Fruit fly (Drosophila melanogaster): ENCODE data around the gene ETHR.
A peak's percentile ranks its signal among the peaks of the same experiment; 100 is the strongest.

The ETHR gene

dm6 chr3R:21215290-21215689, 31.5 kb upstream of the ETHR start:
- TF ChIP-seq CG17801 (GFP tag; optimal IDR thresholded peaks at IDR 0.05; ENCODE audit: partially characterized antibody): no peak

DNA sequence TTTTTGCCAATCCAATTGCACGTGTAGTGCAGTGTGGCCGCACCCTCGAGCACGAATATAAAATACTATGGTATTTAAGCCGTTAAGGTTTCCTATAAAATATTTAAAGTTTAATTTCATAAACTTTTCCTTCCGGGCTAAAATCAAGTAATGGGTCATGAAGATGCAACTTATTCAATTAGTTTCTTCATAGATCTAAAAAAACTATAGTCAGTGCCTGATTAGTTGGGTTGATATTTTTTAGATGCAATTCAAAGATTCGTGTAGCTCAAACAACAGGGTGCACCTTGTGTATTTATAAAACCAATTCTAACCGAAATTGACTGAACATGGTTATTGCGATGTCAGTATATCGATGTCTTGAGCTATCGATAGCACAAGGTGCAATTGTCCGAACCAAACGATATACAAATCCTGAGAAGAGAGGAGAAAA, 28.1 kb upstream of the ETHR start, which contains the start of the genes Smyd5 and Oga:
TSS of gene Smyd5 (minus strand) at position 59 of the 433 bp plus-strand sequence.
TSS of gene Oga (plus strand) at position 345 of the 433 bp plus-strand sequence.
- TF ChIP-seq CG17801 (GFP tag; optimal IDR thresholded peaks at IDR 0.05; ENCODE audit: partially characterized antibody): peak; percentile 41

dm6 chr3R:21223453-21224057, 23.3 kb upstream of the ETHR start, which contains the start of the genes CG3337 and Nelf-A:
Gene CG3337 (minus strand): TSS chr3R:21223584.
Gene Nelf-A (plus strand): TSS chr3R:21223704.
- TF ChIP-seq CG17801 (GFP tag; optimal IDR thresholded peaks at IDR 0.05; ENCODE audit: partially characterized antibody): peak; percentile 59

DNA sequence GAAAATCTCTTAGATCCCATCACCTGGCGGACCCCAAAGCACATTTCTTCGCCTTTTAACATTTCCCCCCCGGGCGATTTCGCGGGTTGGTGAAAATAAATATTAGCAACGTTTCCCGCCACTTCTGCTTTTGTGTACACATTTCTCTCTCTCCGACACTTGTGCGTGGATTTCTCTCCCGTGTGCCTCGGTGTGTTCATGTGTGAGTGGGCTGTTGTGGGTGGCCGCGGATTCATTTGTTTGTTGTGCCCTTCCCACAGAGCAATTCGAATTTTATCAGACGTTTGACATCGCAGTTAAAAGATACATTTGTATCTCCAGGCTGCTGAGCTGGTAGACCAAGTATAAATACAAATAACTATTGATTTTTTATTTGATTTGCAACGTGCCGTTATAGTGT, 22.6 kb upstream of the ETHR start:
- TF ChIP-seq CG17801 (GFP tag; optimal IDR thresholded peaks at IDR 0.05; ENCODE audit: partially characterized antibody): peak; percentile 14

dm6 chr3R:21237099-21237498, 9.7 kb upstream of the ETHR start, which contains the start of gene e:
Gene e (minus strand): TSS chr3R:21237177.
- no peak for TF ChIP-seq CG17801 (GFP tag; optimal IDR thresholded peaks at IDR 0.05; ENCODE audit: partially characterized antibody)

DNA sequence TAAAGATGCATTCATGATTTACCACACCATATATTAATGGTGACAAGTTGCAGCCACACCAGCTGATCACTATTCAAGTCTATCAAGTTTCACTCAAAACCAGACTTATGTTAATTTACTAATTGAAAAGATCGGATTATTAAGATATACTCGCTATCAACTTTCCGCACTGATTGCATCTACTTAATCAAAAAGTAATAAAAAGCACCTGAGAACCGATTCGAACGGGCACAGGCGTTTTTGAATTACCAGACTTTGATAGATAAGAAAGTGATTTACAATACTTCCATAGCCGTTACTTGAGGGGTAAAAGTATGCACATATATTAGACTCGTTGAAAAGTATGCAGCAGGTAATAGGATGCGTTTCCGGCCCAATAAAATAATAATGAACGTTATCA, 5.5 kb upstream of the ETHR start:
- no peak for TF ChIP-seq CG17801 (GFP tag; optimal IDR thresholded peaks at IDR 0.05; ENCODE audit: partially characterized antibody)

dm6 chr3R:21242318-21242717, 4.5 kb upstream of the ETHR start, which contains the start of gene CG5892:
Gene CG5892 (plus strand): TSS chr3R:21242618.
- no peak for TF ChIP-seq CG17801 (GFP tag; optimal IDR thresholded peaks at IDR 0.05; ENCODE audit: partially characterized antibody)

- no peak for TF ChIP-seq CG17801 (GFP tag; optimal IDR thresholded peaks at IDR 0.05; ENCODE audit: partially characterized antibody)
Measured at dm6 chr3R:21245846-21246245, 965 bp upstream of the ETHR start.

DNA sequence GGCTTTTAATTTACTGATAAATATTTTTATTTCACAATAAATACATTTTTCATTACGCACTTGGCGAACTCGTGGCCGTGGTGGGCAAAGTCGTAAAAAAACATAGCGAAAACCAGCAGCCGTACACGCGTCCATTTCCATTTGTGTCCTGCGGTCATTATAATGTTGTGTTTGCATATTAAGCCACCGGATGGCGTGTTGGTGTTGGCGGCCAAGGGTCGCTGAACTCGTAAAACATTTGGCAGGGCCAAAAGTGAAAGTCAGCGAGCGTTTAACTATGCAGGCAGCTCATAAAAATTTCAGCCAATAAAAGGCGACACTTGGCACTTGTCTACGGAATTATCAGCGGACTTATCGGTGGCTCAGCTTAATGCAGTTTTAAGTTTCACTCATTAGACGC, 5.7 kb downstream of the ETHR start:
- TF ChIP-seq CG17801 (GFP tag; optimal IDR thresholded peaks at IDR 0.05; ENCODE audit: partially characterized antibody): no peak

DNA sequence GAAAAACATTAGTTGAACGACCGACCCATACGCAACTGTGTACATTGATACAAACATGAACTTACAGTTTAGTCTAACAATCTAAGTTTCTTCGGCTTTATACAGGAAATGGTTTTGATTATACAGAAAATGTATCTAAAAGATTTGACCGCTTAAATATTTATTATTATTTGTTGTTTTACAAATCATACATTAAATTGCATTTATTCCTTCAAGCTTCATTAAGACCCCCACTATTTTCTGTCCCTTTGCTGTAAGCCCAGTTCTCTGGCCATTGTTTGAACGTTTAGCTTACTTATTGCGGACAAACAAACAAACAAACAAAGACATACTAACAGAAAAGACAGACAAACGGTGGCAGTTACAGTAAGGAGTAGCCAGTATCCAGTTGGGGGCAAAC, 7.5 kb downstream of the ETHR start:
- no peak for TF ChIP-seq CG17801 (GFP tag; optimal IDR thresholded peaks at IDR 0.05; ENCODE audit: partially characterized antibody)

DNA sequence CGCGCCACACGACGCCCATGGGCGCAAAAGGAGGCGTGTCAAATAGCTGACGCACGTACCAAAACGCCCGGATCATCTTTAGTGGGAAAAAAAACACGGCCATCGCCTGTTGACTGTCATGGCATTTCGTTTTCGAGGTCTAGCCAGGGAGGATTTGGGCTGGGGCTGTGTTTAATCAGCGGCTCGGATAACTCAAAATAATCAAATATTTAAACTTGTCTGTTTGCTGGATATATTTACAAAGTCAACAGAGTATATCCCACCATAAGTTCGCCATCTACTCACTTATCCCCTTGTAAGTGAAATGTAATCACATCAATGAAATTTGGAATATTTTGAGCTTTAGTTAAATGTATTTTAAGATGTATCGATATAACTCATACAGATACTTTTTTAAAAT, 14.0 kb downstream of the ETHR start:
- TF ChIP-seq CG17801 (GFP tag; optimal IDR thresholded peaks at IDR 0.05; ENCODE audit: partially characterized antibody): no peak

DNA sequence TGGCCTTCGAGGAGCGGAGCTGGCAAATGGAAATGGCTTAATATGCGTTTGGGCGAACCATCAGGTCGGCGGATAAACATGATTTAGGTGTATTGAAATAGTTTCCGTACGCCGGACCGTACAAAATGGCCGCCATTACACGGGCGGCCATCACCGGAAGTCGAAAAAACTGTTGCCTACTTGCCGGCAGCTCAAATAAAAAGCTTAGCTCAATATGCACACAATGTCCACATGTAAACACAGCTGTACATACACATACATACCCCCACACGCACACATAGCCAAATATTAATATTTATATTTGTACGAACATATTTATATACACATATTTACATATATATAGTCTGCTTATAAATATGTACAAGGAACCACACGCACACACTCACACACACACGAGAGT, 16.4 kb downstream of the ETHR start:
- no peak for TF ChIP-seq CG17801 (GFP tag; optimal IDR thresholded peaks at IDR 0.05; ENCODE audit: partially characterized antibody)

dm6 chr3R:21267972-21268512, 21.2 kb downstream of the ETHR start:
- TF ChIP-seq CG17801 (GFP tag; optimal IDR thresholded peaks at IDR 0.05; ENCODE audit: partially characterized antibody): no peak

- TF ChIP-seq CG17801 (GFP tag; optimal IDR thresholded peaks at IDR 0.05; ENCODE audit: partially characterized antibody): peak; percentile 49
Measured at dm6 chr3R:21268873-21269272, 22.1 kb downstream of the ETHR start, which contains the start of gene Rab1. Gene Rab1 (minus strand): TSS chr3R:21269060.

DNA sequence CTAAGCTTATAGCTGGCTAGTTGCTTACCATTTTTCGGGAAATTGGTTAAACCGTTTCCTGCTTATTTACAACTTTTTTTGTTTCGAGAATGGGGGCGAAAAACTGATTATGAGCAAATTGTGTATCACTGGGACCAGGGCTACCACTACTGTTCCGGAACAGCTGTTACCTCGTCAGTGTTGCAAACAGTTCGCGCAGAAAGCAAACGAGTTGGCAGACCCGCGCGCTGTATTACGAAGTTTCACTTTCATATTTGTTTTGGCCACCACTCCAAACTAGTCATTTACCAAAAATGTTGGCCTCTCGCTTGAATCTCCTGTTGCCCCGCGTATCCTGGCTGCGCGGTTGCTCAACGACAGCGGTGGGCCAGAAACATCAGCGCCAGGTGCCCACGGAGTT, 23.1 kb downstream of the ETHR start, which contains the start of the genes AP-2sigma and Idi:
TSS of gene AP-2sigma (minus strand) at position 153 of the 400 bp plus-strand sequence.
TSS of gene Idi (plus strand) at position 204 of the 400 bp plus-strand sequence.
- peak; percentile 13 for TF ChIP-seq CG17801 (GFP tag; optimal IDR thresholded peaks at IDR 0.05; ENCODE audit: partially characterized antibody)

DNA sequence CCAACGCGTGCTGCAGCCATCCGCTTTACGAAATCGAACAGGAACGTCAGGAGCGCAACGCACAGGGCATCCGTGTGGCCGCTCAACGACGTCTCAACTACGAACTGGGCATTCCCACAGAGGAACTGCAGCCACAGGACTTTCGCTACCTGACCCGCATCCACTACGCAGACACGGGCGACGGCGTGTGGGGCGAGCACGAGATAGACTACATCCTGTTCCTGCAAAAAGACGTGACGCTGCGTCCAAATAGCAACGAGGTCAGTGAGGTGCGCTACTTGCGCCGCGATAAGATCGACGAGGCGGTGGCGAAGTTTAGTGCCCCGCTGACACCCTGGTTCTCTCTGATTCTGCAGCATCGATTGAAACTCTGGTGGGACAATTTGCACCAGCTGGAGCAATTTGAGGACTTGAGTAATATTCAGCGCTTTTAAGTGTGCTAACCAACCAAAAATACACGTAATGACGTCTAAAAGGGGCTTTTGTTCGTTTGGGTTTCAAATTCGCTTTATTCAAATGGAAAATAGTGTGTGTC, 23.9 kb downstream of the ETHR start:
- no peak for TF ChIP-seq CG17801 (GFP tag; optimal IDR thresholded peaks at IDR 0.05; ENCODE audit: partially characterized antibody)

All from ovary, adult (tissue).